Fruit fly (Drosophila melanogaster): ENCODE results near the gene CG3847.
A peak's percentile ranks its signal among the peaks of the same experiment; 100 is the strongest.

Gene CG3847

DNA sequence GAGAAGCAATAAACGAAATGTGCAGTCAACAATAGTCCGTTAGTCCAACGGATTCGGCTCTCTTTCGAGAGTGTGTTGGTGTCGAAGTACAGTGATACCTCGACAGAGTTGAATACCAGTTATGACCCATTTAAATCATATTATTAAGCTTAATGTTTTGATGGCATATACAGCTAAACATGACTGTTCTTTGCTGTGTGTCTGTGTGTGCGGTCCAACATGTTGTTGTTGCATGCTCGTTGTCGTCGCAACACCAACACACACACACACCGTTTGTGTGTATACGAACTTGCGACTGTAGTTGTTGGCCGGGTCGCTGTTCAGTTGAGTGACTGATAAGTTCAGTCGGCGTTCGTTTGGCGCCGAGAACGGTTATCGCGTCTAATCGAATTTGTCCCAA, 38.1 kb upstream of the CG3847 start, which contains the start of gene CG15894:
Gene CG15894 (plus strand): TSS at position 361 of the 400 bp plus-strand sequence.
- peak; percentile 21 for TF ChIP-seq kay (GFP tag; ENCODE audit: borderline replicate concordance)
- peak; percentile 21 for TF ChIP-seq CG12768 (GFP tag; optimal IDR thresholded peaks at IDR 0.05)
- TF ChIP-seq CG7101 (tag; optimal IDR thresholded peaks at IDR 0.05), result peak; percentile 29
- no peak for TF ChIP-seq pad (GFP tag; optimal IDR thresholded peaks at IDR 0.05)

DNA sequence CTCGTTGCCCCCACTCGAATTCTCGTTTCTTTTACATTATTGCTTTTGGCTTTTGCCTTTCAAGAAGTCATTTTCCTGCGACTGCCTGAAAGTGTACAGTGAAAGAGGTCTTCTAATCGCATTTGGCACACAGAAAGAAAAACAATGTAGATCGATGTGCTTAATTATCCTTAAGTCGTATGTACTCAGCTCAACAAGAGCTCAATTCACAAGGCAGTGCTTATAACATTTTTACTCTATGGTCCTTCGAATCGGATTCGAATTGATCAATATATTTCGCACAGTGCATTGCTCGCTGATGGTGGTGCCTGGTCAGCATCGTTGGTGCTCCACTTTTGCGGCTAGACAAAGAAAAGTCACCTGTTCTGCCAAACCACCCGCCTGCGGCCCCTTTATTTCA, 36.5 kb upstream of the CG3847 start:
- TF ChIP-seq CG1620 (GFP tag; optimal IDR thresholded peaks at IDR 0.05) (no peak), bab1 (GFP tag; optimal IDR thresholded peaks at IDR 0.05) (no peak)

dm6 chrX:6311516-6311915, 35.4 kb upstream of the CG3847 start:
- TF ChIP-seq cic (GFP tag; optimal IDR thresholded peaks at IDR 0.05), result no peak
- TF ChIP-seq Clk (GFP tag; optimal IDR thresholded peaks at IDR 0.05), result no peak
- TF ChIP-seq kay (GFP tag; ENCODE audit: borderline replicate concordance), result no peak
- TF ChIP-seq Hr96 (GFP tag; optimal IDR thresholded peaks at IDR 0.05), result no peak
- no peak for TF ChIP-seq toe (GFP tag; optimal IDR thresholded peaks at IDR 0.05)
- TF ChIP-seq CG12768 (GFP tag; optimal IDR thresholded peaks at IDR 0.05), result no peak
- no peak for TF ChIP-seq CG7045 (GFP tag; optimal IDR thresholded peaks at IDR 0.05)
- no peak for TF ChIP-seq CG1620 (GFP tag; optimal IDR thresholded peaks at IDR 0.05)
- no peak for TF ChIP-seq cnc (optimal IDR thresholded peaks at IDR 0.05)
- TF ChIP-seq Crg-1 (GFP tag; optimal IDR thresholded peaks at IDR 0.05), result no peak
- no peak for TF ChIP-seq CG14711 (tag; optimal IDR thresholded peaks at IDR 0.05)

DNA sequence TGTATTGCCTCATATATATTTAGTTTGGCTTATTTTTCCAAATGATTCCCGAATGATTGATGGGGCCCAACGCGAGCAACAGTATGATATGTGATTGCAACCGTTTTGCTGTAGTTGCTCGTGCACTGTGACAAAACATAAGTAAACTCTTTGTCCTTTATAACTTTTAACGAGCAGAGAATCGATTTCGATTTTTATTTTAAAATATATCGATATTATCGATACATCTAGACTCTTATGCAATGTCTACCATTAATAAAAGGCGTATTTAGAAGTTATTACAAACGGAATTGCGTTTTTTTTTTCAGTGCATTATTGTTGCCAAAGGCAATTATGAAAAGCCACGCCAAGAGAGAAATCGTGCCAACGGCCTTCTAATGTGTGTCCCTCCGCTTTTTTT, 31.3 kb upstream of the CG3847 start:
- TF ChIP-seq kay (GFP tag; ENCODE audit: borderline replicate concordance), result no peak
- no peak for TF ChIP-seq Clk (GFP tag; optimal IDR thresholded peaks at IDR 0.05)
- no peak for TF ChIP-seq CG11617 (GFP tag; optimal IDR thresholded peaks at IDR 0.05)
- no peak for TF ChIP-seq CG12768 (GFP tag; optimal IDR thresholded peaks at IDR 0.05)
- no peak for TF ChIP-seq ovo (GFP tag; optimal IDR thresholded peaks at IDR 0.05)
- no peak for TF ChIP-seq CG5204 (GFP tag; optimal IDR thresholded peaks at IDR 0.05)
- no peak for TF ChIP-seq cic (GFP tag; optimal IDR thresholded peaks at IDR 0.05)

DNA sequence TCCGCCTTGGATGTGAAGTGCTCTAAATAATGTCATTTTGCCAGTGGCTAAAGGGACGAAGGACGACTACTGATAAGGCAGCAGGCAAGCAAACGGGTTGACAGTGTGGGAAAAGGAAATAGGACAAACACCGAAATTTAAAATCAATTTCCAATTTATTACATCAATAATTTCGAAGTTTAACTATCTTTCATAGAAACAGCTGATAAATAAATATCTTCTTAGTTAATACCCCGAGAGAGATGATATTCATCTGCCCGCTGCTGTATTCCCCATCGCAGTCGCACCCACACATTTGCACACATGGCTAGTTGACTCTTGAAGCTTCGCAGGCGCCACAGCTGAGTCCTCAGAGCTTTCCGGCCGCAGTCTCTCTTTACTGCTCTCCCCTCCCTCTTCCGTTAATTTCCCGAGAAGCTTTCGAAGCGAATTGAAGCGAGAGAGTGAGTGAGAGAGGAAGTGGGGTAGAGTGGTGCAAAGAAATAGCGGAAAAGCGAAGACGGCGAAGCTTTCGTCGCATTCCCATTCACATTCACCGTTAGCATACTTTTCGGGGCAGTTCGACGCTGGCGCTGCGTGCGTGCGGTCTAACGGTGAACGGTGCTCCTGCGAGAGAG, 29.9 kb upstream of the CG3847 start:
- TF ChIP-seq cic (GFP tag; optimal IDR thresholded peaks at IDR 0.05) (no peak), tj (GFP tag; optimal IDR thresholded peaks at IDR 0.05) (peak; percentile 4), cnc (optimal IDR thresholded peaks at IDR 0.05) (no peak), Hr96 (GFP tag; optimal IDR thresholded peaks at IDR 0.05) (peak; percentile 36), CG14711 (tag; optimal IDR thresholded peaks at IDR 0.05) (peak; percentile 25), ovo (GFP tag; optimal IDR thresholded peaks at IDR 0.05) (no peak), CG7045 (GFP tag; optimal IDR thresholded peaks at IDR 0.05) (peak; percentile 66), CG11617 (GFP tag; optimal IDR thresholded peaks at IDR 0.05) (peak; percentile 22), kay (GFP tag; ENCODE audit: borderline replicate concordance) (no peak), pad (GFP tag; optimal IDR thresholded peaks at IDR 0.05) (peak; percentile 21), CG33017 (tag; optimal IDR thresholded peaks at IDR 0.05) (peak; percentile 52), Crg-1 (GFP tag; optimal IDR thresholded peaks at IDR 0.05) (no peak), CG12768 (GFP tag; optimal IDR thresholded peaks at IDR 0.05) (peak; percentile 50), bab1 (GFP tag; optimal IDR thresholded peaks at IDR 0.05) (no peak), toe (GFP tag; optimal IDR thresholded peaks at IDR 0.05) (peak; percentile 11), CG5204 (GFP tag; optimal IDR thresholded peaks at IDR 0.05) (peak; percentile 12), CG1620 (GFP tag; optimal IDR thresholded peaks at IDR 0.05) (no peak), Mnt (GFP tag; optimal IDR thresholded peaks at IDR 0.05) (no peak), Clk (GFP tag; optimal IDR thresholded peaks at IDR 0.05) (peak; percentile 17), CG7101 (tag; optimal IDR thresholded peaks at IDR 0.05) (peak; percentile 69)

dm6 chrX:6330369-6330949, 16.4 kb upstream of the CG3847 start, which contains the start of gene CG42240:
Gene CG42240 (plus strand): TSS chrX:6330842.
- peak; percentile 92 for TF ChIP-seq kay (GFP tag; ENCODE audit: borderline replicate concordance)
- TF ChIP-seq CG1620 (GFP tag; optimal IDR thresholded peaks at IDR 0.05), result peak; percentile 54
- TF ChIP-seq ovo (GFP tag; optimal IDR thresholded peaks at IDR 0.05), result peak; percentile 71
- TF ChIP-seq toe (GFP tag; optimal IDR thresholded peaks at IDR 0.05), result peak; percentile 61
- peak; percentile 65 for TF ChIP-seq Mnt (GFP tag; optimal IDR thresholded peaks at IDR 0.05)
- peak; percentile 83 for TF ChIP-seq Hr96 (GFP tag; optimal IDR thresholded peaks at IDR 0.05)
- peak; percentile 85 for TF ChIP-seq CG33017 (tag; optimal IDR thresholded peaks at IDR 0.05)
- peak; percentile 86 for TF ChIP-seq CG14711 (tag; optimal IDR thresholded peaks at IDR 0.05)
- peak; percentile 89 for TF ChIP-seq CG7045 (GFP tag; optimal IDR thresholded peaks at IDR 0.05)
- TF ChIP-seq CG7101 (tag; optimal IDR thresholded peaks at IDR 0.05), result peak; percentile 93
- peak; percentile 86 for TF ChIP-seq CG12768 (GFP tag; optimal IDR thresholded peaks at IDR 0.05)
- peak; percentile 96 for TF ChIP-seq bab1 (GFP tag; optimal IDR thresholded peaks at IDR 0.05)
- peak; percentile 96 for TF ChIP-seq CG11617 (GFP tag; optimal IDR thresholded peaks at IDR 0.05)
- peak; percentile 81 for TF ChIP-seq pad (GFP tag; optimal IDR thresholded peaks at IDR 0.05)
- no peak for TF ChIP-seq cnc (optimal IDR thresholded peaks at IDR 0.05)
- TF ChIP-seq tj (GFP tag; optimal IDR thresholded peaks at IDR 0.05), result peak; percentile 82
- peak; percentile 73 for TF ChIP-seq Crg-1 (GFP tag; optimal IDR thresholded peaks at IDR 0.05)
- TF ChIP-seq Clk (GFP tag; optimal IDR thresholded peaks at IDR 0.05), result peak; percentile 46
- TF ChIP-seq cic (GFP tag; optimal IDR thresholded peaks at IDR 0.05), result peak; percentile 74
- TF ChIP-seq CG5204 (GFP tag; optimal IDR thresholded peaks at IDR 0.05), result peak; percentile 79
